Fruit fly (Drosophila melanogaster) whole organism, embryonic: ENCODE data around the gene CG6000.

Experiments
- Asciz ChIP-seq: fragments of 200-800 bp; sonication (Bioruptor generic); optimal IDR thresholded peaks from 2 replicates; lab custom pipeline; 2017; ENCODE audit warnings: missing biosample characterization, mild to moderate bottlenecking, missing genetic modification characterization, missing genetic modification reagents
- Awh ChIP-seq: fragments of 200-800 bp; sonication (Bioruptor generic); IDR thresholded peaks from 2 replicates; pipeline ENCODE4, ENCODE4 v1.3.6; 2022; ENCODE audit warnings: missing biosample characterization, missing genetic modification characterization
- BEAF-32 ChIP-seq: fragments of 200-800 bp; sonication (Bioruptor generic); optimal IDR thresholded peaks from 3 replicates; lab custom pipeline; 2017; ENCODE audit warnings: missing biosample characterization, missing genetic modification characterization, mild to moderate bottlenecking, moderate library complexity, missing genetic modification reagents
- Bteb2 ChIP-seq: fragments of 200-800 bp; sonication (Bioruptor generic); optimal IDR thresholded peaks from 2 replicates; lab custom pipeline; 2016; ENCODE audit warnings: missing biosample characterization, missing genetic modification characterization
- CG10209 ChIP-seq: fragments of 200-800 bp; sonication (Bioruptor generic); optimal IDR thresholded peaks from 3 replicates; lab custom pipeline; 2017; ENCODE audit warnings: missing biosample characterization, mild to moderate bottlenecking, missing genetic modification characterization, missing genetic modification reagents
- CG10543 ChIP-seq: fragments of 200-800 bp; sonication (Bioruptor generic); optimal IDR thresholded peaks from 3 replicates; lab custom pipeline; 2017; ENCODE audit warnings: missing biosample characterization, mild to moderate bottlenecking, missing genetic modification characterization, moderate library complexity
- CG11085 ChIP-seq: fragments of 200-800 bp; sonication (Bioruptor generic); IDR thresholded peaks from 2 replicates; pipeline ENCODE4 v1.3.6; 2022; ENCODE audit warnings: missing biosample characterization, missing genetic modification characterization
- CG11696 ChIP-seq: fragments of 200-800 bp; sonication (Bioruptor generic); IDR thresholded peaks from 2 replicates; pipeline ENCODE4 v1.3.6; 2022; ENCODE audit warnings: missing biosample characterization, missing genetic modification characterization
- CG17829 ChIP-seq: fragments of 200-800 bp; optimal IDR thresholded peaks from 2 replicates; lab custom pipeline; 2019; ENCODE audit warnings: missing biosample characterization, mild to moderate bottlenecking, missing genetic modification characterization, moderate library complexity
- CG2678 ChIP-seq: fragments of 200-800 bp; sonication (Bioruptor generic); optimal IDR thresholded peaks from 3 replicates; lab custom pipeline; 2019; ENCODE audit warnings: missing biosample characterization, mild to moderate bottlenecking, missing genetic modification characterization, moderate library complexity
- CG5180 ChIP-seq: fragments of 200-800 bp; sonication (Bioruptor generic); optimal IDR thresholded peaks from 3 replicates; lab custom pipeline; 2017; ENCODE audit warnings: missing biosample characterization, missing genetic modification characterization, mild to moderate bottlenecking, moderate library complexity, missing genetic modification reagents
- CG6854 ChIP-seq: fragments of 200-800 bp; sonication (Bioruptor generic); optimal IDR thresholded peaks from 3 replicates; lab custom pipeline; 2017; ENCODE audit warnings: missing biosample characterization, mild to moderate bottlenecking, missing genetic modification characterization
- CG8089 ChIP-seq: fragments of 200-800 bp; sonication (Bioruptor generic); optimal IDR thresholded peaks from 3 replicates; lab custom pipeline; 2016; ENCODE audit warnings: missing biosample characterization, missing genetic modification characterization
- CG8388 ChIP-seq: fragments of 200-800 bp; sonication (Bioruptor generic); optimal IDR thresholded peaks from 2 replicates; lab custom pipeline; 2019; ENCODE audit warnings: missing biosample characterization, mild to moderate bottlenecking, missing genetic modification characterization, moderate library complexity
- CG8924 ChIP-seq: fragments of 200-800 bp; optimal IDR thresholded peaks from 3 replicates; lab custom pipeline; 2019; ENCODE audit warnings: missing biosample characterization, mild to moderate bottlenecking, missing genetic modification characterization, moderate library complexity
- CTCF ChIP-seq: fragments of 200-800 bp; sonication (Bioruptor generic); optimal IDR thresholded peaks from 2 replicates; lab custom pipeline; 2017; ENCODE audit warnings: missing biosample characterization, mild to moderate bottlenecking, missing genetic modification characterization, moderate library complexity
- D ChIP-seq, 2 experiments: fragments of 200-800 bp in 1 of 2; fragments of >200 bp in 1 of 2; sonication (Bioruptor generic) in 1 of 2; optimal IDR thresholded peaks; 2 replicates in 1 of 2; 3 replicates in 1 of 2; lab custom pipeline; 2017; ENCODE audit warnings: mild to moderate bottlenecking in 1 of 2, missing biosample characterization in 1 of 2, missing genetic modification characterization in 1 of 2, missing genetic modification reagents in 1 of 2
- D19A ChIP-seq: fragments of 200-800 bp; optimal IDR thresholded peaks from 3 replicates; lab custom pipeline; 2019; ENCODE audit warnings: missing biosample characterization, mild to moderate bottlenecking, missing genetic modification characterization, moderate library complexity
- Dref ChIP-seq: fragments of 200-800 bp; sonication (Bioruptor generic); IDR thresholded peaks from 2 replicates; pipeline ENCODE4 v1.3.6; 2022; ENCODE audit warnings: missing biosample characterization, missing genetic modification characterization
- ERR ChIP-seq: fragments of 200-800 bp; sonication (Bioruptor generic); optimal IDR thresholded peaks from 2 replicates; lab custom pipeline; 2016; ENCODE audit warnings: missing biosample characterization, missing genetic modification characterization
- HLH54F ChIP-seq: fragments of 200-800 bp; sonication (Bioruptor generic); optimal IDR thresholded peaks from 3 replicates; lab custom pipeline; 2016; ENCODE audit warnings: missing biosample characterization, missing genetic modification characterization
- HmgD ChIP-seq: fragments of 200-800 bp; sonication (Bioruptor generic); optimal IDR thresholded peaks from 3 replicates; lab custom pipeline; 2016; ENCODE audit warnings: missing biosample characterization, missing genetic modification characterization
- Hr51 ChIP-seq, 2 experiments: fragments of 200-800 bp; sonication (Bioruptor generic); optimal IDR thresholded peaks; 2 replicates in 1 of 2; 3 replicates in 1 of 2; lab custom pipeline; 2016 to 2018; ENCODE audit warnings: missing biosample characterization in 2 of 2, missing genetic modification characterization in 2 of 2, mild to moderate bottlenecking in 1 of 2, moderate library complexity in 1 of 2
- Lim3 ChIP-seq: fragments of 200-800 bp; sonication (Bioruptor generic); IDR thresholded peaks from 2 replicates; pipeline ENCODE4 v1.3.6; 2022; ENCODE audit warnings: missing biosample characterization, missing genetic modification characterization
- MBD-R2 ChIP-seq: fragments of 200-800 bp; sonication (Bioruptor generic); IDR thresholded peaks from 2 replicates; pipeline ENCODE4 v1.3.6; 2022; ENCODE audit warnings: missing biosample characterization, missing genetic modification characterization
- Meics ChIP-seq: fragments of 200-800 bp; sonication (Bioruptor generic); optimal IDR thresholded peaks from 2 replicates; lab custom pipeline; 2017; ENCODE audit warnings: missing biosample characterization, mild to moderate bottlenecking, missing genetic modification characterization
- Sox102F ChIP-seq: fragments of 200-800 bp; sonication (Bioruptor generic); optimal IDR thresholded peaks from 2 replicates; lab custom pipeline; 2018; ENCODE audit warnings: missing biosample characterization, mild to moderate bottlenecking, missing genetic modification characterization, moderate library complexity
- Xbp1 ChIP-seq: fragments of 200-800 bp; sonication (Bioruptor generic); optimal IDR thresholded peaks from 3 replicates; lab custom pipeline; 2016; ENCODE audit warnings: missing biosample characterization, mild to moderate bottlenecking, missing genetic modification characterization
- bcd ChIP-seq: fragments of 200-800 bp; sonication (Bioruptor generic); optimal IDR thresholded peaks from 2 replicates; lab custom pipeline; 2017; ENCODE audit warnings: missing biosample characterization, mild to moderate bottlenecking, missing genetic modification characterization
- chif ChIP-seq, 2 experiments: fragments of 200-800 bp; sonication (Bioruptor generic); optimal IDR thresholded peaks; 3 replicates each; lab custom pipeline; 2016; ENCODE audit warnings: missing biosample characterization in 2 of 2, missing genetic modification characterization in 2 of 2
- chinmo ChIP-seq: fragments of 200-800 bp; sonication (Bioruptor generic); IDR thresholded peaks from 4 replicates; pipeline ENCODE4 v1.3.6; 2022; ENCODE audit warnings: missing biosample characterization, missing genetic modification characterization; ENCODE audit not compliant: partially characterized antibody
- ci ChIP-seq: fragments of 200-800 bp; sonication (Bioruptor generic); IDR thresholded peaks from 3 replicates; pipeline ENCODE4 v1.3.6; 2022; ENCODE audit warnings: missing biosample characterization, missing genetic modification characterization
- eve ChIP-seq, 2 experiments: fragments of >200 bp; optimal IDR thresholded peaks; 2 replicates each; lab custom pipeline; 2017; ENCODE audit warnings: missing biosample characterization in 2 of 2, missing genetic modification characterization in 2 of 2
- exex ChIP-seq: fragments of 200-800 bp; sonication (Bioruptor generic); optimal IDR thresholded peaks from 4 replicates; lab custom pipeline; 2018; ENCODE audit warnings: missing biosample characterization, mild to moderate bottlenecking, missing genetic modification characterization, moderate library complexity
- ind ChIP-seq: fragments of 200-800 bp; sonication (Bioruptor generic); optimal IDR thresholded peaks from 3 replicates; lab custom pipeline; 2016; ENCODE audit warnings: missing biosample characterization, missing genetic modification characterization
- lilli ChIP-seq: fragments of 200-800 bp; sonication (Bioruptor generic); optimal IDR thresholded peaks from 3 replicates; lab custom pipeline; 2016; ENCODE audit warnings: missing biosample characterization, missing genetic modification characterization
- mam ChIP-seq: fragments of 200-800 bp; sonication (Bioruptor generic); optimal IDR thresholded peaks from 3 replicates; lab custom pipeline; 2016; ENCODE audit warnings: missing biosample characterization, missing genetic modification characterization
- nmo ChIP-seq: fragments of 200-800 bp; sonication (Bioruptor generic); optimal IDR thresholded peaks from 2 replicates; lab custom pipeline; 2018; ENCODE audit warnings: missing biosample characterization, mild to moderate bottlenecking, missing genetic modification characterization, moderate library complexity
- pan ChIP-seq, 4 experiments: fragments of >200 bp in 3 of 4; fragments of 200-800 bp in 1 of 4; sonication (Bioruptor generic) in 1 of 4; optimal IDR thresholded peaks in 3 of 4; IDR thresholded peaks in 1 of 4; 2 replicates each; pipeline versions ENCODE4 v1.3.6 to Lab custom; 2017 to 2022; ENCODE audit warnings: missing biosample characterization in 2 of 4, missing genetic modification characterization in 2 of 4, mixed read lengths in 1 of 4
- pho ChIP-seq: fragments of 200-800 bp; sonication (Bioruptor generic); optimal IDR thresholded peaks from 2 replicates; lab custom pipeline; 2016; ENCODE audit warnings: missing biosample characterization, missing genetic modification characterization
- scrt ChIP-seq: fragments of 200-800 bp; sonication (Bioruptor generic); optimal IDR thresholded peaks from 2 replicates; lab custom pipeline; 2018; ENCODE audit warnings: missing biosample characterization, mild to moderate bottlenecking, missing genetic modification characterization, moderate library complexity
- slp2 ChIP-seq: fragments of 200-800 bp; sonication (Bioruptor generic); optimal IDR thresholded peaks from 2 replicates; lab custom pipeline; 2016; ENCODE audit warnings: missing biosample characterization, missing genetic modification characterization
- sr ChIP-seq: fragments of 200-800 bp; sonication (Bioruptor generic); IDR thresholded peaks from 3 replicates; pipeline ENCODE4 v1.3.6; 2022; ENCODE audit warnings: missing biosample characterization, missing genetic modification characterization
- unpg ChIP-seq: fragments of 200-800 bp; sonication (Bioruptor generic); optimal IDR thresholded peaks from 3 replicates; lab custom pipeline; 2018; ENCODE audit warnings: missing biosample characterization, mild to moderate bottlenecking, missing genetic modification characterization, moderate library complexity
- usp ChIP-seq: fragments of >200 bp; optimal IDR thresholded peaks from 2 replicates; lab custom pipeline; 2017; ENCODE audit warnings: missing biosample characterization, missing genetic modification characterization

The CG6000 gene

dm6 chr3R:24006449-24007159, 47.6 kb upstream of the CG6000 start (continued):
- TF ChIP-seq CG8388 (GFP tag; lab: Kevin White, UChicago) (no peak), Awh (GFP tag; lab: Robert Waterston, UW) (no peak), D (optimal IDR thresholded peaks at IDR 0.05; lab: Kevin White, UChicago) (no peak), D (GFP tag; optimal IDR thresholded peaks at IDR 0.05; lab: Kevin White, UChicago) (no peak), Lim3 (GFP tag; lab: Robert Waterston, UW) (no peak), slp2 (GFP tag; lab: Kevin White, UChicago) (no peak), pan (optimal IDR thresholded peaks at IDR 0.05; lab: Kevin White, UChicago) (no peak), pan (GFP tag; optimal IDR thresholded peaks at IDR 0.05 in 1 of 2, IDR thresholded peaks at IDR 0.05 in 1 of 2) (peak in 1 of 2 experiments; percentile 19), CG11696 (GFP tag; lab: Robert Waterston, UW) (no peak), scrt (GFP tag; lab: Kevin White, UChicago) (no peak), CG8089 (GFP tag; lab: Kevin White, UChicago) (no peak), Bteb2 (GFP tag; lab: Kevin White, UChicago) (no peak), CTCF (GFP tag; lab: Kevin White, UChicago) (no peak), CG11085 (GFP tag; lab: Robert Waterston, UW) (no peak), HmgD (GFP tag; lab: Kevin White, UChicago) (no peak), chif (GFP tag; optimal IDR thresholded peaks at IDR 0.05; lab: Kevin White, UChicago) (no peak), HLH54F (GFP tag; lab: Kevin White, UChicago) (no peak), ci (GFP tag; lab: Robert Waterston, UW) (peak; percentile 45; the same call in 2 of the 3 replicates)

dm6 chr3R:24007775-24008506, 46.2 kb upstream of the CG6000 start:
- TF ChIP-seq CG10543 (GFP tag; lab: Kevin White, UChicago) (peak; percentile 29), bcd (GFP tag; lab: Kevin White, UChicago) (peak; percentile 26), CG8388 (GFP tag; lab: Kevin White, UChicago) (peak; percentile 28), sr (GFP tag; lab: Robert Waterston, UW) (peak; percentile 84), MBD-R2 (GFP tag; lab: Robert Waterston, UW) (peak; percentile 15; the same call in 1 of the 2 replicates), mam (GFP tag; lab: Kevin White, UChicago) (peak; percentile 4), CG5180 (peak; percentile 5), eve (GFP tag; optimal IDR thresholded peaks at IDR 0.05; lab: Kevin White, UChicago) (peak in 1 of 2 experiments; percentile 50), pho (GFP tag; lab: Kevin White, UChicago) (peak; percentile 19), nmo (peak; percentile 43), CG10209 (GFP tag; lab: Kevin White, UChicago) (no peak), CG17829 (tag; lab: Kevin White, UChicago) (peak; percentile 3), unpg (GFP tag; lab: Kevin White, UChicago) (peak; percentile 13), ERR (GFP tag; lab: Kevin White, UChicago) (no peak), lilli (peak; percentile 34), CG8924 (tag; lab: Kevin White, UChicago) (peak; percentile 33), Meics (GFP tag; lab: Kevin White, UChicago) (peak; percentile 40), usp (GFP tag; lab: Kevin White, UChicago) (no peak), Dref (GFP tag; lab: Robert Waterston, UW) (no peak), exex (tag; lab: Kevin White, UChicago) (peak; percentile 5), D19A (peak; percentile 29), chinmo (GFP tag; lab: Robert Waterston, UW) (0 out of 4 replicates have a peak, but pooled peaks have one; percentile 51), Xbp1 (peak; percentile 16), ind (GFP tag; lab: Kevin White, UChicago) (peak; percentile 6), CG2678 (tag; lab: Kevin White, UChicago) (peak; percentile 76), CG6854 (peak; percentile 2), Asciz (peak; percentile 32), Hr51 (GFP tag; optimal IDR thresholded peaks at IDR 0.05; lab: Kevin White, UChicago) (peak in 1 of 2 experiments; percentile 36), Sox102F (GFP tag; lab: Kevin White, UChicago) (peak; percentile 19), BEAF-32 (no peak)
